Fruit fly (Drosophila melanogaster) whole organism, prepupa: ENCODE measurements around the gene CG15642.
A peak's percentile ranks its signal among the peaks of the same experiment; 100 is the strongest.

Source experiments
- Blimp-1 ChIP-seq: fragments of 200-800 bp; sonication (Bioruptor generic); optimal IDR thresholded peaks from 3 replicates; lab custom pipeline; 2017; ENCODE audit warnings: missing biosample characterization, missing genetic modification characterization, mild to moderate bottlenecking, moderate library complexity, missing genetic modification reagents
- CG10631 ChIP-seq: fragments of 200-800 bp; sonication (Bioruptor generic); optimal IDR thresholded peaks from 2 replicates; lab custom pipeline; 2016; ENCODE audit warnings: missing biosample characterization, missing genetic modification characterization
- CG10669 ChIP-seq: fragments of 200-800 bp; sonication (Bioruptor generic); optimal IDR thresholded peaks from 3 replicates; lab custom pipeline; 2018; ENCODE audit warnings: missing biosample characterization, mild to moderate bottlenecking, missing genetic modification characterization, moderate library complexity
- CG11902 ChIP-seq: fragments of 200-800 bp; sonication (Bioruptor generic); optimal IDR thresholded peaks from 3 replicates; lab custom pipeline; 2016; ENCODE audit warnings: missing biosample characterization, missing genetic modification characterization
- CG1621 ChIP-seq: fragments of 200-800 bp; sonication (Bioruptor generic); optimal IDR thresholded peaks from 3 replicates; lab custom pipeline; 2018; ENCODE audit warnings: missing biosample characterization, mild to moderate bottlenecking, missing genetic modification characterization
- CG16779 ChIP-seq: fragments of 200-800 bp; sonication (Bioruptor generic); optimal IDR thresholded peaks from 3 replicates; lab custom pipeline; 2017; ENCODE audit warnings: missing biosample characterization, mild to moderate bottlenecking, missing genetic modification characterization
- CG31627 ChIP-seq: fragments of 200-800 bp; sonication (Bioruptor generic); optimal IDR thresholded peaks from 3 replicates; lab custom pipeline; 2016; ENCODE audit warnings: missing biosample characterization, missing genetic modification characterization
- CG32006 ChIP-seq: fragments of 200-800 bp; sonication (Bioruptor generic); optimal IDR thresholded peaks from 3 replicates; lab custom pipeline; 2017; ENCODE audit warnings: missing biosample characterization, mild to moderate bottlenecking, missing genetic modification characterization
- CG34406 ChIP-seq: fragments of 200-800 bp; sonication (Bioruptor generic); optimal IDR thresholded peaks from 3 replicates; lab custom pipeline; 2016; ENCODE audit warnings: missing biosample characterization, missing genetic modification characterization
- CG4318 ChIP-seq: fragments of 200-800 bp; sonication (Bioruptor generic); optimal IDR thresholded peaks from 3 replicates; lab custom pipeline; 2017; ENCODE audit warnings: missing biosample characterization, mild to moderate bottlenecking, missing genetic modification characterization
- CG6163 ChIP-seq: fragments of 200-800 bp; sonication (Bioruptor generic); IDR thresholded peaks from 3 replicates; pipeline ENCODE4 v1.3.6; 2022; ENCODE audit warnings: missing biosample characterization, missing genetic modification characterization
- CG6808 ChIP-seq: fragments of 200-800 bp; sonication (Bioruptor generic); optimal IDR thresholded peaks from 3 replicates; lab custom pipeline; 2017; ENCODE audit warnings: missing biosample characterization, missing genetic modification characterization, mild to moderate bottlenecking, moderate library complexity, missing genetic modification reagents
- CG6854 ChIP-seq: fragments of 200-800 bp; sonication (Bioruptor generic); optimal IDR thresholded peaks from 2 replicates; lab custom pipeline; 2017; ENCODE audit warnings: missing biosample characterization, mild to moderate bottlenecking, missing genetic modification characterization
- CG8632 ChIP-seq: fragments of 200-800 bp; sonication (Bioruptor generic); optimal IDR thresholded peaks from 3 replicates; lab custom pipeline; 2016; ENCODE audit warnings: missing biosample characterization, missing genetic modification characterization
- CG9139 ChIP-seq: fragments of 200-800 bp; sonication (Bioruptor generic); optimal IDR thresholded peaks from 3 replicates; lab custom pipeline; 2017; ENCODE audit warnings: missing biosample characterization, mild to moderate bottlenecking, missing genetic modification characterization
- Eip75B ChIP-seq: fragments of 200-800 bp; sonication (Bioruptor generic); optimal IDR thresholded peaks from 3 replicates; lab custom pipeline; 2016; ENCODE audit warnings: missing biosample characterization, missing genetic modification characterization
- Eip78C ChIP-seq: fragments of 200-800 bp; sonication (Bioruptor generic); peaks from one replicate; lab custom pipeline; 2016; ENCODE audit warnings: missing biosample characterization, missing genetic modification characterization
- Ets21C ChIP-seq: fragments of 200-800 bp; sonication (Bioruptor generic); optimal IDR thresholded peaks from 3 replicates; lab custom pipeline; 2016; ENCODE audit warnings: missing biosample characterization, missing genetic modification characterization
- Ets96B ChIP-seq: fragments of 200-800 bp; optimal IDR thresholded peaks from 2 replicates; lab custom pipeline; 2019; ENCODE audit warnings: missing biosample characterization, mild to moderate bottlenecking, missing genetic modification characterization, moderate library complexity
- Hr38 ChIP-seq: sonication (Bioruptor generic); optimal IDR thresholded peaks from 2 replicates; lab custom pipeline; 2016; ENCODE audit warnings: missing biosample characterization, missing genetic modification characterization
- Hr39 ChIP-seq: fragments of 200-800 bp; sonication (Bioruptor generic); optimal IDR thresholded peaks from 2 replicates; lab custom pipeline; 2016; ENCODE audit warnings: missing biosample characterization, missing genetic modification characterization
- Hr4 ChIP-seq: fragments of 200-800 bp; sonication (Bioruptor generic); optimal IDR thresholded peaks from 3 replicates; lab custom pipeline; 2016; ENCODE audit warnings: missing biosample characterization, missing genetic modification characterization
- Lpt ChIP-seq: fragments of 200-800 bp; sonication (Bioruptor generic); optimal IDR thresholded peaks from 3 replicates; lab custom pipeline; 2016; ENCODE audit warnings: missing biosample characterization, missing genetic modification characterization
- Met ChIP-seq: fragments of 200-800 bp; sonication (Bioruptor generic); optimal IDR thresholded peaks from 3 replicates; lab custom pipeline; 2016; ENCODE audit warnings: missing biosample characterization, missing genetic modification characterization
- Smox ChIP-seq: fragments of 200-800 bp; sonication (Bioruptor generic); optimal IDR thresholded peaks from 3 replicates; lab custom pipeline; 2016; ENCODE audit warnings: missing biosample characterization, missing genetic modification characterization
- Sox102F ChIP-seq: fragments of 200-800 bp; sonication (Bioruptor generic); optimal IDR thresholded peaks from 2 replicates; lab custom pipeline; 2016; ENCODE audit warnings: missing biosample characterization, mild to moderate bottlenecking, missing genetic modification characterization
- Sox14 ChIP-seq: fragments of 200-800 bp; sonication (Bioruptor generic); optimal IDR thresholded peaks from 3 replicates; lab custom pipeline; 2016; ENCODE audit warnings: missing biosample characterization, missing genetic modification characterization
- cyc ChIP-seq: fragments of 200-800 bp; sonication (Bioruptor generic); optimal IDR thresholded peaks from 3 replicates; lab custom pipeline; 2016; ENCODE audit warnings: missing biosample characterization, missing genetic modification characterization
- dsx ChIP-seq: fragments of 200-800 bp; optimal IDR thresholded peaks from 3 replicates; lab custom pipeline; 2019; ENCODE audit warnings: missing biosample characterization, mild to moderate bottlenecking, missing genetic modification characterization, moderate library complexity; ENCODE audit not compliant: poor library complexity, severe bottlenecking
- eg ChIP-seq: fragments of 200-800 bp; sonication (Bioruptor generic); IDR thresholded peaks from 3 replicates; pipeline ENCODE4 v1.3.6; 2022; ENCODE audit warnings: missing biosample characterization, missing genetic modification characterization
- fkh ChIP-seq: fragments of 200-800 bp; sonication (Bioruptor generic); optimal IDR thresholded peaks from 3 replicates; lab custom pipeline; 2017; ENCODE audit warnings: missing biosample characterization, mild to moderate bottlenecking, missing genetic modification characterization, moderate library complexity
- salr ChIP-seq, 2 experiments: fragments of 200-800 bp; sonication (Bioruptor generic); optimal IDR thresholded peaks; 3 replicates each; lab custom pipeline; 2016 to 2018; ENCODE audit warnings: missing biosample characterization in 2 of 2, missing genetic modification characterization in 2 of 2, mild to moderate bottlenecking in 1 of 2
- spab ChIP-seq: fragments of 200-800 bp; sonication (Bioruptor generic); optimal IDR thresholded peaks from 2 replicates; lab custom pipeline; 2017; ENCODE audit warnings: missing biosample characterization, mild to moderate bottlenecking, missing genetic modification characterization, missing genetic modification reagents
- ss ChIP-seq, 2 experiments: fragments of 200-800 bp; sonication (Bioruptor generic); optimal IDR thresholded peaks; 2 replicates in 1 of 2; 3 replicates in 1 of 2; lab custom pipeline; 2017 to 2018; ENCODE audit warnings: mild to moderate bottlenecking in 2 of 2, missing biosample characterization in 2 of 2, missing genetic modification characterization in 2 of 2, moderate library complexity in 1 of 2
- svp ChIP-seq: fragments of 200-800 bp; sonication (Bioruptor generic); peaks from one replicate; lab custom pipeline; 2016; ENCODE audit warnings: missing biosample characterization, missing genetic modification characterization
- topi ChIP-seq: fragments of 200-800 bp; sonication (Bioruptor generic); optimal IDR thresholded peaks from 3 replicates; lab custom pipeline; 2016; ENCODE audit warnings: missing biosample characterization, missing genetic modification characterization
- vri ChIP-seq: fragments of 200-800 bp; sonication (Bioruptor generic); optimal IDR thresholded peaks from 3 replicates; lab custom pipeline; 2016; ENCODE audit warnings: missing biosample characterization, mild to moderate bottlenecking, missing genetic modification characterization

The CG15642 gene

dm6 chrX:15498791-15499190, 31.2 kb upstream of the CG15642 start (continued):
- TF ChIP-seq spab (GFP tag; lab: Kevin White, UChicago) (no peak), CG11902 (GFP tag; lab: Kevin White, UChicago) (no peak), Hr4 (no peak), Smox (no peak), CG6854 (GFP tag; lab: Kevin White, UChicago) (peak; percentile 7), vri (GFP tag; lab: Kevin White, UChicago) (peak; percentile 58), Met (peak; percentile 12)

- TF ChIP-seq Smox (no peak), CG10669 (no peak), CG6163 (GFP tag; lab: Robert Waterston, UW) (peak; percentile 30; the same call in 2 of the 3 replicates), CG31627 (GFP tag; lab: Kevin White, UChicago) (no peak), Hr39 (GFP tag; lab: Kevin White, UChicago) (no peak), Lpt (GFP tag; lab: Kevin White, UChicago) (no peak), CG4318 (GFP tag; lab: Kevin White, UChicago) (no peak), Ets96B (no peak), Hr38 (GFP tag; lab: Kevin White, UChicago) (no peak), CG1621 (tag; lab: Kevin White, UChicago) (no peak), svp (GFP tag; lab: Kevin White, UChicago) (no peak), CG34406 (GFP tag; lab: Kevin White, UChicago) (no peak), Eip75B (GFP tag; lab: Kevin White, UChicago) (no peak), topi (no peak), Sox102F (GFP tag; lab: Kevin White, UChicago) (no peak), CG6808 (no peak), salr (GFP tag; optimal IDR thresholded peaks at IDR 0.05; lab: Kevin White, UChicago) (no peak), Blimp-1 (no peak), CG10631 (GFP tag; lab: Kevin White, UChicago) (no peak), Ets21C (GFP tag; lab: Kevin White, UChicago) (no peak), fkh (peak; percentile 94), CG8632 (GFP tag; lab: Kevin White, UChicago) (no peak), ss (GFP tag; optimal IDR thresholded peaks at IDR 0.05; lab: Kevin White, UChicago) (peak in 1 of 2 experiments; percentile 41), vri (GFP tag; lab: Kevin White, UChicago) (no peak), CG32006 (GFP tag; lab: Kevin White, UChicago) (peak; percentile 10), dsx (GFP tag; lab: Kevin White, UChicago) (no peak), CG6854 (GFP tag; lab: Kevin White, UChicago) (no peak), CG16779 (tag; lab: Kevin White, UChicago) (peak; percentile 5), Eip78C (GFP tag; lab: Kevin White, UChicago) (peak; percentile 71), Sox14 (GFP tag; lab: Kevin White, UChicago) (no peak), CG9139 (GFP tag; lab: Kevin White, UChicago) (no peak), cyc (GFP tag; lab: Kevin White, UChicago) (no peak), Hr4 (no peak), eg (GFP tag; lab: Robert Waterston, UW) (no peak)
Measured at dm6 chrX:15497440-15498271, 30.1 kb upstream of the CG15642 start.
